Fruit fly (Drosophila melanogaster): ENCODE data around the gene Cpr67Fa1.
A peak's percentile ranks its signal among the peaks of the same experiment; 100 is the strongest.

Gene Cpr67Fa1

DNA sequence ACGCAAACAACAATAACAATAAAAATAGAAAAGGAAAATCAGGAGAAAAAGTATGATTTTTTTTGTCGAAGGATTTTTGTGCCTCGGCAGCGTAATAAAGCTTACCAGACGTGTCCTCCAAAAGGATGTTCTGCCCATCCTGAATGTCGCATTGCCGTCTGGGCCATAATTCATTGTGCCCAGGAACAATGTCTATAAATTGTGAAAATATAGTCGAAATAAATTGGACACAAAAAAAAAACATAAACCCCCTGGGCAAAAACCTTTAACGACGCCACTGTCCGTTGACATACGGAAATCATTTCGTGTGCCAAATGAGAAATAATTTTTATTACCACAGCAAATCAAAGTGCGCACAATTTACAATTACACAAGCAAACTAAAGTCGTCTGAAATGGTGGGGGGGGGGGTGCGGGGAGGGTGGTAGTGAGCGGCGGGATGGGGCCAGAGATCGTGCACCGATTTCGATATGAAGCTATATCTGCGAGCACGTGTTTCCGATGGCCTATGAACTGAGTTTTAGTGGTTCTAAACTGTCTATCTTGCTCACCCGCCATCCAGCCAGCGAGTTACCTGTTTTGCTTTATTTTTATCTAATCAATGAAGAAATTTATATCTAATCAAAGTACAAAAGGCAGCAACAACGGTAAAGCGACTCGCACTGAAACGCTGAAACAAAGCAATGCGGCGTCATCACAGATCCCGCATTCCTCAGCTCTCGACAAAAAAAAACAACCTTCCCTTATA is 23.0 kb upstream of the Cpr67Fa1 start:
- TF ChIP-seq CG8478 (optimal IDR thresholded peaks at IDR 0.05): no peak
- no peak for TF ChIP-seq CTCF (optimal IDR thresholded peaks at IDR 0.05)

DNA sequence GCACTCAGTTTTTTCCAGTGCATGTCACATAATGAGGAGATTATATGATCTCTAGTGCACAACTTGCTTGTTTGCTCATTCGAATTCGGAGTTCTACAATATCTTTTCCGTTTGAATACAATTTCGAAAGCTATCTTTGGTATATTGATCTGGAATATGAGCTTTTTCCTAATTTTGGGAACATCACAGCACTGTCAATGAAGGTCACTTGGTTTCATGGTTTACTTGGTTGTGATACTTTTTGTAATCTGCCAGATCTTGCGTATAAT is 22.5 kb upstream of the Cpr67Fa1 start:
- no peak for TF ChIP-seq CTCF (optimal IDR thresholded peaks at IDR 0.05)
- no peak for TF ChIP-seq CG8478 (optimal IDR thresholded peaks at IDR 0.05)

DNA sequence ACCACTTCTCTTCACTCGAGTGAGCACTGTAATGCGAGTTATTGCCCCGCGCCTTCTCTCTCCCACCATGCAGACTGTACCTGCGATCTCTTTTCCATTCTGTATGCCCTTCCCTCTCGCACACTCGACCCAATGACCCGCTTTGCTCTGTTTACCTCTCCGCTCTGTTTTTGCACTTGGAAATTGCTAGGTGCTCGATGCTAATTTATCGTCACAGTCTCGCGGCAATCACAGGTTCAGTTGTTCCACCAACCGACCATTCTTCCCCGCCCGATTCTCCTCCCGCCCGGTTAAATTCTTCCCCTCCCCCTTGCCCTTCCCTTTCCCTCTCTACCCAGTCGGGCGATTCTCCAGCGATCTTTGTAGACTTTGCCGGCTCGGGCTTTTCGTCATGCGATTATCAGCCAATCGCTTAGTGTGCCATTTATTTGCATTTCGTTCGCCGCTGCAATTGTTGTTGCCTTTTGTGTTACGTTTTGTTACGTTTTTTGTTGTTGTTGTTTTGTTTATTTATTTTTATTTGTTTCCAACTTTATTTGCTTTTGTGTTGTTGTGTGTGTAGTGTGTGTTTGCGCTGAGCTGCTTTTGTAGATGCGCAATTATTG is 21.9 kb upstream of the Cpr67Fa1 start:
- TF ChIP-seq CTCF (optimal IDR thresholded peaks at IDR 0.05): no peak
- no peak for TF ChIP-seq CG8478 (optimal IDR thresholded peaks at IDR 0.05)

DNA sequence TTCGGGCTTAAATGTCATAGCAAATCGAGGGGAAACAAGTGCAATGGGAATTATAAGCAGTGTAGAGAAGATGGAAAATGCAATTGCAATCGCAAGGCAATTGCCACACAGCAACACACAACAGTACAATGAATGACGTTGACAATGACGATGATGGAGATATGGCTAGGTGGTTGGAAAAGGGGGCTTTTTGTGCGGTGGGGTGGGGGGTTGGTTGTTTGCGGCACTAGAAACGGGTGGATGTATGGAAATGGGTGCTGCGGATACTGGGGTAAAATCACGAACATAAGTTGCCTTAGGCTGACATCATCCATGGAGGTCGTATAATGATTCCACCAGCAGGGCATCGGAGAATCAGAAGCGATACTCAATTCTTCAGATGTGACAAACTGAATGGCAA is 20.6 kb upstream of the Cpr67Fa1 start:
- TF ChIP-seq CG8478 (optimal IDR thresholded peaks at IDR 0.05) (no peak), CTCF (optimal IDR thresholded peaks at IDR 0.05) (no peak)

DNA sequence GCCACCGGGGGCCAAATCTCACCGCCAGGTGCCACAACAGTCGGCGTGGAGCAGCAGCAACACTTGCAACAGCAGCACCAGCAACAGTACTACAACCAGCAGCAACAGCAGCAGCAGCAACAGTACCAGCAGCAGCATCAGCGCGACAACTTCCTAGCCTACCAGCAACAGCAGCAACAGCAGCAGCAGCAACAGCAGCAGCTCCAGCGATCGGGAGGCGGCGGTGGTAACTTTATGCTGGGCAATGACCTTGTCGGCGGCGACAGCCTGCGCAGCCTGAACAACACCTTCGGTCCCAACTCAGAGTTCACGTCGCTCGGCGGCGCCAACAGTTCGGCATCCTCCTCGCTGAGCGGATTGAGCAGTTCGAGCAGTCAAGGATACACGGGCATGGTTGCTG is 19.7 kb upstream of the Cpr67Fa1 start:
- TF ChIP-seq CG8478 (optimal IDR thresholded peaks at IDR 0.05) (no peak), CTCF (optimal IDR thresholded peaks at IDR 0.05) (no peak)

DNA sequence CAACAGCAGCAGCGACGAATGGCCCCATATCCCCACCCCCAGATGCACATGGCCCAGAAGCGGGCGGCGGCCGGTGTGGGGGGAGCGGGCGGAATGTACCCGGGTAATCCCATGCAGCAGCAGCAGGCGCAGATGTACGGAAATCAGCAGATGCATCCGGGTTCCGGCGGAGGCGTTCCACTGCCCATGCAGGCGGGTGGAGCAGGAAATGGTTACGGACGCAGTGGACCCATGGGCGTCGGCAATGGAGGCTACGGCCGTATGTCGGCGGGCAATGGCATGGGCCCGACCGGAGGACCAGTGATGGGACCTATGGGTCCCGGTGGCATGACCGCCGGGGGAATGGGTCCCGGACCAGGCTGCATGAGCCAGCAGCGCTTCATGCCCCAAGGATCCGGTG is 18.3 kb upstream of the Cpr67Fa1 start:
- no peak for TF ChIP-seq CG8478 (optimal IDR thresholded peaks at IDR 0.05)
- TF ChIP-seq CTCF (optimal IDR thresholded peaks at IDR 0.05): no peak

DNA sequence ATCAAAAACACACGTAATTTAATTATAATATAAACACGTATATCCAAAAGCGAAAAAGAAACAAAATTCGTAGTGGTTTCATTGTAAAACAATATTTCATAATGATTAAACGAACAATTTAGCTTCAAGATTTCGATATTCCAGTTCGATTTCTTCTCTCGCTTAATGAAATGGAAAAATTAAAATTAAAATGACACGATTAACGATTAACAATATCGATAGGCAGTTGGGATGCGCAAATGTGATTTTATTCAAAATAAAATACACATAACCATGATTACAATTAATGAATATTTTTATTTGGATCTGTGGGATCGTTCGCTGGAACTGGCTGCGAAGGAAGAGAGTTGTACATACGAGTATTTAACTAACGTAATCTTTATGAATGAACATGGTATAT is 13.8 kb upstream of the Cpr67Fa1 start:
- no peak for TF ChIP-seq CTCF (optimal IDR thresholded peaks at IDR 0.05)
- no peak for TF ChIP-seq CG8478 (optimal IDR thresholded peaks at IDR 0.05)

DNA sequence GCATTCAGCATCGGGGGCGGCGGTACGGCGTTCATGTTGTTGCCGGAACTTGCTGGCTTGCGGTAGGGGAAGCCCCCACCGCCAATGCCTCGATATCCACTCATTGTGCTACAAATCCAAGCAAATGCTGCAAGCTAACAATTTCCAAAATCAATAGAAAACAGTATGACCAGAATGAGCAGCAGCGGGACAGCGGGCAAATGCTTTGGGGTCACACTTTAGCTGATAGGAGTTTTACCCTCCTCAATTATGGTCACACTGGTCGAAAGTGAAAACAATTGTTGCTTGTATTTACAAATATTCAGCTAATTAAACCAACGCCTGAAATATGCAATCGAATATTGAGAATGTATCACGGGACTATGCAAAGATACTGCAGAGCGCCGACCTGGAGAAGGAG is 10.9 kb upstream of the Cpr67Fa1 start, which contains the start of the genes CG6418 and Blos4:
Gene CG6418 (minus strand): TSS at position 196 of the 400 bp plus-strand sequence.
Gene Blos4 (plus strand): TSS at position 244 of the 400 bp plus-strand sequence.
- TF ChIP-seq CTCF (optimal IDR thresholded peaks at IDR 0.05) (peak; percentile 12 to 13), CG8478 (optimal IDR thresholded peaks at IDR 0.05) (no peak)

DNA sequence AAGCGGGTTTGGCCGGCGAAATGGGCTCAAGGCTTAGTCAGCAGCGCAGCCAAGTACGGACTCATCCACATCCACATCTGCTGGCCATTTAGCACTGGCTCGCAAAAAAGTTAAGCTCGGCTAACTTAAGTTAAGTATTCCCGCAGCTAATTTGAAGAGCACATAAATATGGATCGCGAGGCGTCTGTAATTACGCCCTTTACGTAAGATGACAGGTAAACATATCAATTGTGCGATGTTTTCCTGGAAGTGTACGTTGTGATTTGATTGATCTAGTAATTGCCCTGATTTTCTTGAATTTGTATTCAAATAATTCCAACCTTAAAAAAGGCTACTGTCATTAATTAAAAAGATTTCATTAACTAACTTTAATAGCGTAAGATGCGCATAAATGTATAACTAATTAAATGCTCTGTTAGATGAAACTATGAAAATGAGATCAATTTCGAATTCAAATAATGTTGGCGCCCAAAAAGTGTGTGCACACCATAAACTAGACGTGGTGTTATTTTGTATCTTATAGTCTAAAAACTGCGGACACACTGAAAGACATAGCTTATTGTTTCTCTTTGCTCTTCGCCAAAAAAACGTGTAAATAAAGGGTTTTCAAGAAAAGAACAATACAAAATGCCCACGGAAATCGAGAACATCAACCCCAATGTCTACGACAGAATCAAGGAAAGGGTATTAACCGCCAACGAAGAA is 7.3 kb upstream of the Cpr67Fa1 start, which contains the start of the genes CG6409 and galla-2:
Gene CG6409 (minus strand): TSS at position 51 of the 705 bp plus-strand sequence.
Gene galla-2 (plus strand): TSS at position 555 of the 705 bp plus-strand sequence.
- TF ChIP-seq CTCF (optimal IDR thresholded peaks at IDR 0.05) (no peak), CG8478 (optimal IDR thresholded peaks at IDR 0.05) (no peak)

DNA sequence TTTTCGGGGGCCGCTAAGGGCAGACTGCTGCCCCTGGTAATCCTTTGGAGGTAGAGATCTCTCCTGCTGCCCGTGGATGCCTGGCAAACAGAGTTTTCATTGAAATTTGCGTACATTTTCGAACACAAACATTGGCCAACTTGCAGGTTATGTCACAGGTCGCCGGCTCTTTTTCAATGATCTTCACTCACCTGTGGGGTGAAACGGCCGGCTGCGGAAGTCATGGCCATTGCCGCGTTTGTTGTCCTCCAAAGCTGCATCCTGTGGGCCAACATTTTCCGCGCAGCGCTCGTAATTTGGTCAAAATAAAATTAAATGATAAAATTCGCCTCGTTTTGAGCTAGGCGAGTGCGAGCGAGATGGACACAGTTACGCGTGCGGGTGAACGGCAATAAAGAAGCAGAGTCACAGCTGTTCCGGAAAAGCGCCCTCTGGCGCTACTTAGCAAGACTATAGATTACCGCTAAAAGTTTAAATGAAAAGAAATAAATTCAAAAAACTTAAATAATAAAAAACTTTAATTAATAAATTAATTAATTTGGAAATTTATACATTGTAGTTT is 4.0 kb upstream of the Cpr67Fa1 start:
- TF ChIP-seq CTCF (optimal IDR thresholded peaks at IDR 0.05) (peak; percentile 81 to 90), CG8478 (optimal IDR thresholded peaks at IDR 0.05) (no peak)

DNA sequence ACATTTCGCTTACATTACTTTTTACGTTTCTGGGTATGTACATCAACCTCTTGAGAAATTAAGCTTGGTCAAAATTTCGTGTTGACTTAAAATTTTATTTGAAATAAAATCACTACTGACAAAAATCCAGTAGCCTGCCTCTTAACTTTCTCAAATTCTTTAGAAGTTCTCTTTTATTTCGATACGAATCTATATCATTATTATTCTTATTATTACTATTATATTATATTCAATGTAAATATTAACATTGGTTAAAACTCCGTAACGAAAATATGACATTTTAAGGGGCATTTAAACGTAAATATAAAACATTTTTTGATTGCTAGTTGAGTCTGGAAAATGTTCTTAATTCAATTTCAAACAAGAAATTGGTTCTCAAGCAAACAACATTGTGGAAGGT is 3.4 kb upstream of the Cpr67Fa1 start, which contains the start of gene OXA1L:
Gene OXA1L (minus strand): TSS at position 101 of the 400 bp plus-strand sequence.
- no peak for TF ChIP-seq CTCF (optimal IDR thresholded peaks at IDR 0.05)
- TF ChIP-seq CG8478 (optimal IDR thresholded peaks at IDR 0.05): no peak

DNA sequence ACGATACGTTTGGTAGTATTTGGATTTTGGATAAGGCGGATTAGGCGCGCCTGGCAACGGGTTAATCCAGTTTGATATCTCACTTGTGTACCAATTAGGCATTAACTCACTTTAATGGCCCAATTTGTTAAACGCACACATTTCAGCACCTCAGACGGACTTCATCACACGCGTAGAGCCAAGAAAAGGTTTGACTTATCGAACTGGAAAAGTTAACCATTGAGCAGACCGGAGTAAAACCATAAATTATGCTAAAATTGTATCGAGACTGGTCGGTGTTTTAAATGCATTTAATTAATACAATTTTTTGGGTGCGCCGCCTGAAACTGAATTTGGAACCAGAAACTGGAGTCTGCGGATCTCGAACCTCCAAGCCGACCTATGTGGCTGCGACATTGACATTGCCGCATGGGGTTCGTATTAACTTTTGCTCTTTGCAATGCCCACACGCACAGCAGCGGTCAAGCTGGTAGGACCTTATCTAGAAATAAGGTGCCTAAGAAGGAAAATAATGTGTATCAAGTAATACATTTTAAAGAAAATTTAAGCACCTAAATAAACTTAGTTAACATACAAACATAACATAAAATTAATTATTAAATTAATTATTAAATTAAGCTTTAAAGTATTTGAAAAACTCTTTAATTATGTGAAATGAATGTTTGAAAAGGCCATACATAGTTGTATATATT is 644 bp upstream of the Cpr67Fa1 start:
- TF ChIP-seq CG8478 (optimal IDR thresholded peaks at IDR 0.05): no peak
- no peak for TF ChIP-seq CTCF (optimal IDR thresholded peaks at IDR 0.05)

DNA sequence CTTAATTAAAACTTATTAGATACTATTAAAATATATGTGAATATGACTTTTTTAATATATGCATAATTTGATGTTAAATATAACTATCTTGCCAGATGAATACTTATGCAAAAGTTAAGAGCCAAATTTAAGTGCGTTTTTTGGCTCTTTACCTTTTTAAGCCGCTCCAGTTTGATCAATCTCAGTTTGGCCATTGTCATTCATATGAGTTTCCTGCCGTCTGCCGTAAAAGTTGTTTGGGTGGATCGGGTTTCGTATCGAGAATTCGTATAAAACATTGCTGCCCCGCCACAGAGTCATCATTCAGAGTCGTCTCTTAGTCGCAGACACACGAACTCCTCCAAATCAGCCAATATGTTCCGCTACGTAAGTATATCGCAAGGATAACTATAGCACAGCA is 1.6 kb downstream of the Cpr67Fa1 start, which contains the start of gene Cpr67Fa2:
Gene Cpr67Fa2 (plus strand): TSS at position 301 of the 400 bp plus-strand sequence.
- TF ChIP-seq CG8478 (optimal IDR thresholded peaks at IDR 0.05) (no peak), CTCF (optimal IDR thresholded peaks at IDR 0.05) (no peak)

DNA sequence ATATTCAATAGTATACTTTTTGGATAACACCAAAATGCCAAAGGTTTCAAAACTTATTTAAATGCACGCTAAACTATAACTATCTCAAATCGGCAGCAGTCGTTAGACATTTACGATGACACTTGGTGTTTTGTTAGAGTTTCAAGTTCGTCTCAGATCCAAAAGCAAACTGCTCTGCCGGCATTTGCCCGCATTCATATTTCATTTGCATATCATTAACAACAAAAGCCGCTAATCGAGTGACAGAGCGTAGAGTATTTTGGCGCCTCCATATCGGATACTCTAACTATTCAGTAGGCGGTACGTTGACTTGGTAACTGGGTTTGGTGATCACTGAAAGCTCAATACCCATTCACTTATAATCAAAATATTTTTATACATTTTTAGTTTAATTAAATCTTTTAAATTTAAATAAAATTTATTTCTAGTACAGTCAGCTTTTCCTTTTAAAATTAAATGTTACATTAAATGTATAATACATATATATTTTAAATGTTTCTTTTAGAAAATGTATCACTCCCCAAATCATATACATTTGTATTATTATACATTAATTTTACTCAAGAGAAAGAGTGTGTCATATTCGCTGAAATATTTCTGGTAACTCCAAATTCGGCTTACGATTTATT is 3.5 kb downstream of the Cpr67Fa1 start:
- TF ChIP-seq CTCF (optimal IDR thresholded peaks at IDR 0.05) (no peak), CG8478 (optimal IDR thresholded peaks at IDR 0.05) (no peak)

Measured in S2 (cell line).